Worm (Caenorhabditis elegans) whole organism, L3 larva: ENCODE data around the gene tag-234.
A peak's percentile ranks its signal among the peaks of the same experiment; 100 is the strongest.

Source experiments
- R02D3.7 ChIP-seq: fragments of 150-350 bp; optimal IDR thresholded peaks from 2 replicates; lab custom pipeline; 2014; ENCODE audit warnings: missing biosample characterization, missing genetic modification characterization
- ZK546.5 ChIP-seq: sonication (generic microtip); optimal IDR thresholded peaks from 2 replicates; lab custom pipeline; 2017; ENCODE audit warnings: missing biosample characterization, missing genetic modification characterization
- aly-2 ChIP-seq: fragments of 150-350 bp; optimal IDR thresholded peaks from 2 replicates; lab custom pipeline; 2014; ENCODE audit warnings: missing biosample characterization, missing genetic modification characterization
- ama-1 ChIP-seq: fragments of 150-350 bp; optimal IDR thresholded peaks from 2 replicates; lab custom pipeline; 2018
- ceh-16 ChIP-seq: sonication (generic microtip); optimal IDR thresholded peaks from 2 replicates; lab custom pipeline; 2017; ENCODE audit warnings: missing biosample characterization, missing genetic modification characterization
- ceh-82 ChIP-seq: fragments of 150-350 bp; optimal IDR thresholded peaks from 2 replicates; lab custom pipeline; 2014; ENCODE audit warnings: missing biosample characterization, missing genetic modification characterization
- ceh-9 ChIP-seq: sonication (generic microtip); optimal IDR thresholded peaks from 2 replicates; lab custom pipeline; 2018; ENCODE audit warnings: missing biosample characterization, missing genetic modification characterization
- daf-12 ChIP-seq: fragments of 150-350 bp; optimal IDR thresholded peaks from 2 replicates; lab custom pipeline; 2014; ENCODE audit warnings: missing biosample characterization, missing genetic modification reagents, missing genetic modification characterization
- egl-27 ChIP-seq: sonication (generic microtip); optimal IDR thresholded peaks from 4 replicates; lab custom pipeline; 2017; ENCODE audit warnings: missing biosample characterization, missing genetic modification reagents, missing genetic modification characterization
- egl-5 ChIP-seq: fragments of 150-350 bp; optimal IDR thresholded peaks from 2 replicates; lab custom pipeline; 2017; ENCODE audit warnings: missing biosample characterization, missing genetic modification reagents, missing genetic modification characterization, inconsistent platforms
- elt-1 ChIP-seq: fragments of 150-350 bp; optimal IDR thresholded peaks from 2 replicates; lab custom pipeline; 2014; ENCODE audit warnings: missing biosample characterization, missing genetic modification characterization
- elt-2 ChIP-seq: sonication (generic microtip); optimal IDR thresholded peaks from 2 replicates; lab custom pipeline; 2016; ENCODE audit warnings: missing genetic modification reagents, mild to moderate bottlenecking, missing genetic modification characterization, missing compliant biosample characterization
- elt-3 ChIP-seq, 3 experiments: fragments of 150-350 bp in 1 of 3; sonication (generic microtip) in 2 of 3; optimal IDR thresholded peaks; 2 replicates in 2 of 3; 4 replicates in 1 of 3; lab custom pipeline; 2014 to 2017; ENCODE audit warnings: missing biosample characterization in 3 of 3, missing genetic modification characterization in 3 of 3
- eor-1 ChIP-seq, 2 experiments: fragments of 150-350 bp; optimal IDR thresholded peaks; 2 replicates each; lab custom pipeline; 2014 to 2018; ENCODE audit warnings: missing biosample characterization in 2 of 2, missing genetic modification characterization in 2 of 2
- fkh-10 ChIP-seq: sonication (generic microtip); optimal IDR thresholded peaks from 2 replicates; lab custom pipeline; 2017; ENCODE audit warnings: missing biosample characterization, missing genetic modification reagents, missing genetic modification characterization
- fkh-2 ChIP-seq: fragments of 150-350 bp; optimal IDR thresholded peaks from 2 replicates; lab custom pipeline; 2014; ENCODE audit warnings: missing biosample characterization, missing genetic modification reagents, missing genetic modification characterization
- fos-1 ChIP-seq: fragments of 150-350 bp; optimal IDR thresholded peaks from 2 replicates; lab custom pipeline; 2014; ENCODE audit warnings: missing biosample characterization, missing genetic modification characterization
- hmg-11 ChIP-seq: sonication (generic microtip); optimal IDR thresholded peaks from 2 replicates; lab custom pipeline; 2016; ENCODE audit warnings: missing genetic modification characterization, missing compliant biosample characterization
- jun-1 ChIP-seq: fragments of 150-350 bp; optimal IDR thresholded peaks from 2 replicates; lab custom pipeline; 2014; ENCODE audit warnings: missing biosample characterization, missing genetic modification reagents, missing genetic modification characterization
- lin-15B ChIP-seq: fragments of 150-350 bp; optimal IDR thresholded peaks from 2 replicates; lab custom pipeline; 2014; ENCODE audit warnings: missing biosample characterization, missing genetic modification characterization
- mdl-1 ChIP-seq: fragments of 150-350 bp; optimal IDR thresholded peaks from 2 replicates; lab custom pipeline; 2014; ENCODE audit warnings: missing biosample characterization, missing genetic modification characterization
- mml-1 ChIP-seq: fragments of 150-350 bp; sonication (generic microtip); optimal IDR thresholded peaks from 3 replicates; lab custom pipeline; 2014; ENCODE audit warnings: missing biosample characterization, missing genetic modification characterization
- nfya-1 ChIP-seq: sonication (generic microtip); optimal IDR thresholded peaks from 2 replicates; lab custom pipeline; 2017; ENCODE audit warnings: missing genetic modification characterization, mild to moderate bottlenecking, missing compliant biosample characterization, antibody characterized with exemption, moderate library complexity; ENCODE audit not compliant: insufficient read depth
- nhr-11 ChIP-seq: fragments of 150-350 bp; optimal IDR thresholded peaks from 2 replicates; lab custom pipeline; 2014; ENCODE audit warnings: missing biosample characterization, missing genetic modification characterization
- nhr-12 ChIP-seq: fragments of 150-350 bp; optimal IDR thresholded peaks from 2 replicates; lab custom pipeline; 2014; ENCODE audit warnings: missing biosample characterization, missing genetic modification characterization
- nhr-23 ChIP-seq: fragments of 150-350 bp; optimal IDR thresholded peaks from 2 replicates; lab custom pipeline; 2014; ENCODE audit warnings: missing biosample characterization, missing genetic modification reagents, missing genetic modification characterization
- nhr-237 ChIP-seq: fragments of 150-350 bp; optimal IDR thresholded peaks from 2 replicates; lab custom pipeline; 2014; ENCODE audit warnings: missing biosample characterization, missing genetic modification characterization
- nhr-28 ChIP-seq: fragments of 150-350 bp; optimal IDR thresholded peaks from 2 replicates; lab custom pipeline; 2014; ENCODE audit warnings: missing biosample characterization, missing genetic modification characterization
- nhr-43 ChIP-seq: sonication (generic microtip); optimal IDR thresholded peaks from 2 replicates; lab custom pipeline; 2016; ENCODE audit warnings: mild to moderate bottlenecking, missing genetic modification characterization, missing compliant biosample characterization; ENCODE audit not compliant: poor library complexity, severe bottlenecking
- nhr-67 ChIP-seq: fragments of 150-350 bp; optimal IDR thresholded peaks from 2 replicates; lab custom pipeline; 2014; ENCODE audit warnings: missing biosample characterization, missing genetic modification characterization
- nhr-77 ChIP-seq: fragments of 150-350 bp; optimal IDR thresholded peaks from 2 replicates; lab custom pipeline; 2014; ENCODE audit warnings: missing biosample characterization, missing genetic modification characterization
- pha-4 ChIP-seq: fragments of 150-350 bp; optimal IDR thresholded peaks from 2 replicates; lab custom pipeline; 2014; ENCODE audit warnings: missing biosample characterization, missing genetic modification reagents, missing genetic modification characterization
- pqm-1 ChIP-seq: fragments of 150-350 bp; optimal IDR thresholded peaks from 2 replicates; lab custom pipeline; 2017; ENCODE audit warnings: missing biosample characterization, missing genetic modification characterization, inconsistent platforms
- skn-1 ChIP-seq: fragments of 150-350 bp; optimal IDR thresholded peaks from 2 replicates; lab custom pipeline; 2014; ENCODE audit warnings: missing biosample characterization, missing genetic modification characterization
- snpc-4 ChIP-seq: fragments of 150-350 bp; optimal IDR thresholded peaks from 2 replicates; lab custom pipeline; 2014; ENCODE audit warnings: missing biosample characterization, missing genetic modification characterization
- tbx-2 ChIP-seq: sonication (generic microtip); optimal IDR thresholded peaks from 2 replicates; lab custom pipeline; 2016; ENCODE audit warnings: mild to moderate bottlenecking, missing genetic modification characterization, missing compliant biosample characterization
- unc-39 ChIP-seq: sonication (generic microtip); optimal IDR thresholded peaks from 4 replicates; lab custom pipeline; 2017; ENCODE audit warnings: missing biosample characterization, missing genetic modification characterization
- unc-62 ChIP-seq: fragments of 150-350 bp; sonication (generic microtip); optimal IDR thresholded peaks from 4 replicates; lab custom pipeline; 2014; ENCODE audit warnings: missing biosample characterization, missing genetic modification reagents, missing genetic modification characterization
- zag-1 ChIP-seq: fragments of 150-350 bp; optimal IDR thresholded peaks from 2 replicates; lab custom pipeline; 2014; ENCODE audit warnings: missing biosample characterization, missing genetic modification characterization
- ztf-11 ChIP-seq: fragments of 150-350 bp; optimal IDR thresholded peaks from 2 replicates; lab custom pipeline; 2014; ENCODE audit warnings: missing biosample characterization, missing genetic modification characterization
- ztf-4 ChIP-seq: fragments of 150-350 bp; optimal IDR thresholded peaks from 2 replicates; lab custom pipeline; 2014; ENCODE audit warnings: missing biosample characterization, missing genetic modification characterization

The tag-234 gene

ce11 chrII:5831373-5831772 lies 32.6 kb upstream of the tag-234 start:
- TF ChIP-seq ceh-82 (no peak), mml-1 (no peak)
- TF ChIP-seq, all 47 proteins: peak for 0

DNA sequence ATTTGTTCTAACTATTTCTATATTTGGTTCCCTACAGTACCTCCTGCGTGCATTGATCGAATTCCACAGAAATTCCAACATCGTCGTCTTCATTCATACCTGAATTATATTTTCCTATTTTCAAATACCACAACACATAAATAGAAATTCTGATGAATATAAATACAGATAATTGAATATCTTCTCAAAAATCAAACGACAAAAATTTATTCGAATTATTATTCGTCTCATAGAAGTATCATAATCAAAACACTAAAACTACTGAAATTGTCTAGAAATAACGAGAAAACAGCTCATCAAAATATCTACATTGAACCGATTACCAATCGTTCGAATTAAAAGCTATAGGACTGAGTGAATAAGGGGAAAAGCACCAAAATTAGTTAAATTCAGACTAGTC lies 30.9 kb upstream of the tag-234 start, which contains the start of gene gtap-1:
TSS of gene gtap-1 (minus strand) at position 101 of the 400 bp plus-strand sequence.
- TF ChIP-seq nhr-43 (no peak), R02D3.7 (tag; lab: Kevin White, UChicago) (no peak), unc-62 (GFP tag; lab: Kevin White, UChicago) (no peak), fkh-2 (tag; lab: Kevin White, UChicago) (no peak), fos-1 (tag; lab: Kevin White, UChicago) (no peak), tbx-2 (no peak), jun-1 (tag; lab: Kevin White, UChicago) (no peak)

DNA sequence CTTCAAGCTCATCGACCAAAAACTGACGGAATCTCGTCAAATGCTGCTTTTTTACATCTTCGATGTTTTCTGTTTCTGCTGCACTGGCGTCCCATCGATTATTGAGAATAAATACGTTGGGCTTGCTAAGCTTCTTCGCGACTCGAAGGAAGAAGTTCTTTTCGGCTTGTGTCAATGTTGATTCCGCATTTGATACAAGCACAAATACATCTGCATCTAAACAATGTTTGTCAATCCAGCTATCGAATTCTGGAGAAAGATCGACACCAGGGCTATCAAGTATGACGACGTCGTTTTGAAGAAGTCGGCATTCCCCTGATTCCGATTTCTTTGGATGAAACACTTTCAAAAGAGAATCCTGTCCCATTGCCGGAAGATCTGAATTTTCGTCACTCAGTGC lies 28.8 kb upstream of the tag-234 start:
- TF ChIP-seq mdl-1 (tag; lab: Kevin White, UChicago): no peak
- no peak for TF ChIP-seq nhr-12 (tag; lab: Kevin White, UChicago)

ce11 chrII:5836153-5836719 lies 27.8 kb upstream of the tag-234 start, which contains the start of gene fzo-1:
Gene fzo-1, minus strand, starts transcription at chrII:5836203.
- peak; percentile 29 for TF ChIP-seq snpc-4 (tag; lab: Kevin White, UChicago)
- no peak for TF ChIP-seq mml-1
- peak; percentile 52 for TF ChIP-seq lin-15B (tag; lab: Kevin White, UChicago)
- TF ChIP-seq nhr-23 (tag; lab: Kevin White, UChicago): no peak
- peak; percentile 72 for TF ChIP-seq pha-4 (tag; lab: Kevin White, UChicago)
- no peak for TF ChIP-seq daf-12
- TF ChIP-seq nfya-1 (tag; lab: Kevin White, UChicago): peak; percentile 60
- TF ChIP-seq zag-1: no peak
- peak; percentile 22 for TF ChIP-seq fkh-10 (GFP tag; lab: Kevin White, UChicago)
- TF ChIP-seq elt-2: peak; percentile 47
- no peak for TF ChIP-seq elt-3 (tag; optimal IDR thresholded peaks at IDR 0.05; lab: Kevin White, UChicago)

ce11 chrII:5838453-5838852 lies 25.5 kb upstream of the tag-234 start, which contains the start of gene ZK1248.15:
Gene ZK1248.15, minus strand, starts transcription at chrII:5838553.
- TF ChIP-seq egl-27 (no peak), pha-4 (tag; lab: Kevin White, UChicago) (no peak), ceh-82 (no peak), ztf-11 (no peak), elt-1 (no peak), hmg-11 (tag; lab: Kevin White, UChicago) (no peak), fos-1 (tag; lab: Kevin White, UChicago) (no peak)

ce11 chrII:5839227-5839626 lies 24.8 kb upstream of the tag-234 start, which contains the start of gene ZK1248.19:
Gene ZK1248.19, minus strand, starts transcription at chrII:5839414.
- no peak for TF ChIP-seq aly-2 (tag; lab: Kevin White, UChicago)
- peak; percentile 0 for TF ChIP-seq snpc-4 (tag; lab: Kevin White, UChicago)
- TF ChIP-seq fkh-2 (tag; lab: Kevin White, UChicago): no peak
- TF ChIP-seq nhr-43: no peak
- peak; percentile 28 for TF ChIP-seq nfya-1 (tag; lab: Kevin White, UChicago)
- TF ChIP-seq ama-1 (lab: Kevin White, UChicago): peak; percentile 6
- no peak for TF ChIP-seq ZK546.5 (tag; lab: Kevin White, UChicago)
- no peak for TF ChIP-seq mdl-1 (tag; lab: Kevin White, UChicago)
- TF ChIP-seq nhr-28: no peak
- no peak for TF ChIP-seq unc-39 (tag; lab: Kevin White, UChicago)
- TF ChIP-seq nhr-67 (tag; lab: Kevin White, UChicago): no peak
- no peak for TF ChIP-seq zag-1
- TF ChIP-seq ceh-16: no peak
- no peak for TF ChIP-seq elt-2
- no peak for TF ChIP-seq nhr-11
- TF ChIP-seq egl-5: no peak
- no peak for TF ChIP-seq fkh-10 (GFP tag; lab: Kevin White, UChicago)
- peak; percentile 88 for TF ChIP-seq R02D3.7 (tag; lab: Kevin White, UChicago)
- TF ChIP-seq nhr-77 (tag; lab: Kevin White, UChicago): no peak
- TF ChIP-seq nhr-237: no peak
- no peak for TF ChIP-seq ceh-9
- TF ChIP-seq ztf-11: no peak
- TF ChIP-seq nhr-12 (tag; lab: Kevin White, UChicago): no peak
- TF ChIP-seq elt-3 (tag; optimal IDR thresholded peaks at IDR 0.05; lab: Kevin White, UChicago): no peak
- TF ChIP-seq ztf-4 (tag; lab: Kevin White, UChicago): no peak
- no peak for TF ChIP-seq nhr-23 (tag; lab: Kevin White, UChicago)
- no peak for TF ChIP-seq unc-62 (GFP tag; lab: Kevin White, UChicago)
- no peak for TF ChIP-seq fos-1 (tag; lab: Kevin White, UChicago)
- peak; percentile 42 for TF ChIP-seq hmg-11 (tag; lab: Kevin White, UChicago)
- TF ChIP-seq tbx-2: no peak
- no peak for TF ChIP-seq pqm-1 (tag; lab: Kevin White, UChicago)
- no peak for TF ChIP-seq eor-1 (tag; optimal IDR thresholded peaks at IDR 0.05; lab: Kevin White, UChicago)
- TF ChIP-seq skn-1 (tag; lab: Kevin White, UChicago): no peak
- TF ChIP-seq egl-27: no peak
